Fruit fly (Drosophila melanogaster) whole organism: ENCODE measurements around the gene CG17377.

Experiments
- CG8478 ChIP-seq: fragments of >200 bp; optimal IDR thresholded peaks from 2 replicates; lab custom pipeline; 2018; ENCODE audit warnings: inconsistent platforms
- Dll ChIP-seq: fragments of >200 bp; optimal IDR thresholded peaks from 2 replicates; lab custom pipeline; 2017
- pan ChIP-seq: fragments of >200 bp; optimal IDR thresholded peaks from 2 replicates; lab custom pipeline; 2017
- psq ChIP-seq: fragments of >200 bp; optimal IDR thresholded peaks from 2 replicates; lab custom pipeline; 2017

DNA sequence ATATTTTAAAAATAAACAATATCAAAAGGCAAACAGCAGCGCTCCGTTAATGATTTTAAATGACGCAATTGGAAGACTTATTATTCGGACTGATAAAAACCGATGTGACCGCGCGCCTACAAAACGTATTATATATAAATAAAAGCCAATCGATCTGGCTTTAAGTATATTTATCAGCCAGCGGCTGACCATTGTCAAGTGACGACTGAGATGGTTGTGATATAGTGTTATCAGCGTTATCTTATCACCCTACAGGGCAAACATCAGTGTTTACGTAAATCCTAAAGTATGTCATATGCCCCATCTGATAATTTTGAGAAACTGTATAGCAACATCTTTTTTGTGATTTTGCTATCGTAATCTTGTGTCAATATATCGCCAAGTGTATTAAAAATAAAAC is 13.3 kb downstream of the CG17377 start:
- TF ChIP-seq pan (lab: Kevin White, UChicago), result no peak
- TF ChIP-seq psq, result no peak
- no peak for TF ChIP-seq Dll (lab: Kevin White, UChicago)
- no peak for TF ChIP-seq CG8478 (lab: Kevin White, UChicago)
